Worm (Caenorhabditis elegans) whole organism, dauer: Measurements from ENCODE around the gene C28H8.7.

Experiments
- unc-62 ChIP-seq: sonication (generic microtip); optimal IDR thresholded peaks from 2 replicates; lab custom pipeline; 2017; ENCODE audit warnings: missing biosample characterization, missing genetic modification reagents, missing genetic modification characterization

Gene C28H8.7

ce11 chrIII:5874263-5874662 lies 12.5 kb downstream of the C28H8.7 start:
- no peak for TF ChIP-seq unc-62 (GFP tag; lab: Kevin White, UChicago)

ce11 chrIII:5872288-5872687 lies 14.5 kb downstream of the C28H8.7 start:
- TF ChIP-seq unc-62 (GFP tag; lab: Kevin White, UChicago) = no peak

- TF ChIP-seq unc-62 (GFP tag; lab: Kevin White, UChicago) = no peak
Observed at ce11 chrIII:5871760-5872159, 15.0 kb downstream of the C28H8.7 start, which contains the start of the genes F01F1.11 and F01F1.3. Gene F01F1.11, minus strand, starts transcription at chrIII:5871877. Gene F01F1.3, plus strand, starts transcription at chrIII:5871938.

- no peak for TF ChIP-seq unc-62 (GFP tag; lab: Kevin White, UChicago)
Observed at ce11 chrIII:5869429-5869828, 17.4 kb downstream of the C28H8.7 start, which contains the start of gene F01F1.15. Gene F01F1.15, minus strand, starts transcription at chrIII:5869529.

ce11 chrIII:5868401-5868800 lies 18.4 kb downstream of the C28H8.7 start, which contains the start of gene eng-1:
Gene eng-1, minus strand, starts transcription at chrIII:5868501.
- TF ChIP-seq unc-62 (GFP tag; lab: Kevin White, UChicago) = no peak

ce11 chrIII:5864270-5864669 lies 22.5 kb downstream of the C28H8.7 start, which contains the start of gene rabn-5:
Gene rabn-5, plus strand, starts transcription at chrIII:5864553.
- no peak for TF ChIP-seq unc-62 (GFP tag; lab: Kevin White, UChicago)

- no peak for TF ChIP-seq unc-62 (GFP tag; lab: Kevin White, UChicago)
Observed at ce11 chrIII:5863774-5864173, 23.0 kb downstream of the C28H8.7 start, which contains the start of gene dnpp-1. Gene dnpp-1, minus strand, starts transcription at chrIII:5863803.

- no peak for TF ChIP-seq unc-62 (GFP tag; lab: Kevin White, UChicago)
Observed at ce11 chrIII:5859008-5859407, 27.8 kb downstream of the C28H8.7 start, which contains the start of gene dpf-4. Gene dpf-4, plus strand, starts transcription at chrIII:5859308.

- no peak for TF ChIP-seq unc-62 (GFP tag; lab: Kevin White, UChicago)
Observed at ce11 chrIII:5855637-5856179, 31.1 kb downstream of the C28H8.7 start, which contains the start of the genes cct-6 and alh-9. Gene cct-6, minus strand, starts transcription at chrIII:5855687. Gene alh-9, plus strand, starts transcription at chrIII:5856018.

ce11 chrIII:5853240-5853639 lies 33.6 kb downstream of the C28H8.7 start, which contains the start of gene ddx-23:
Gene ddx-23, minus strand, starts transcription at chrIII:5853269.
- no peak for TF ChIP-seq unc-62 (GFP tag; lab: Kevin White, UChicago)

- no peak for TF ChIP-seq unc-62 (GFP tag; lab: Kevin White, UChicago)
Observed at ce11 chrIII:5846412-5846811, 40.4 kb downstream of the C28H8.7 start.

ce11 chrIII:5845483-5845882 lies 41.3 kb downstream of the C28H8.7 start:
- TF ChIP-seq unc-62 (GFP tag; lab: Kevin White, UChicago) = no peak

ce11 chrIII:5843662-5844061 lies 43.1 kb downstream of the C28H8.7 start:
- TF ChIP-seq unc-62 (GFP tag; lab: Kevin White, UChicago) = no peak

- TF ChIP-seq unc-62 (GFP tag; lab: Kevin White, UChicago) = no peak
Observed at ce11 chrIII:5842920-5843319, 43.9 kb downstream of the C28H8.7 start.

- no peak for TF ChIP-seq unc-62 (GFP tag; lab: Kevin White, UChicago)
Observed at ce11 chrIII:5841676-5842075, 45.1 kb downstream of the C28H8.7 start.

- TF ChIP-seq unc-62 (GFP tag; lab: Kevin White, UChicago) = no peak
Observed at ce11 chrIII:5840815-5841573, 45.8 kb downstream of the C28H8.7 start.
